In genomic region chrIV:7846386-7846785, ce11 we compare ENCODE assay signal across 4 worm cellular contexts.
TF ChIP-seq lines count a peak whose summit lies in the region.

Gene C06A6.2, plus strand, starts transcription at chrIV:7846622.

TF ChIP-seq in whole organism, L1 larva, 84 proteins besides CTCF, POLR2A, EP300 and RAD21 (continues in another document):
- TF ChIP-seq swsn-7 (tag; optimal IDR thresholded peaks at IDR 0.05; lab: Kevin White, UChicago) (no peak), nhr-237 (tag; optimal IDR thresholded peaks at IDR 0.05; lab: Kevin White, UChicago) (no peak), aha-1 (tag; optimal IDR thresholded peaks at IDR 0.05; lab: Kevin White, UChicago) (no peak), dpl-1 (GFP tag; optimal IDR thresholded peaks at IDR 0.05; lab: Kevin White, UChicago) (peak in 2 of 3 experiments; percentile 44 to 64), skn-1 (tag; optimal IDR thresholded peaks at IDR 0.05; lab: Kevin White, UChicago) (no peak), sptf-1 (tag; optimal IDR thresholded peaks at IDR 0.05; lab: Kevin White, UChicago) (no peak), lin-35 (GFP tag; optimal IDR thresholded peaks at IDR 0.05; lab: Kevin White, UChicago) (peak in 1 of 2 experiments; percentile 54), mdl-1 (tag; optimal IDR thresholded peaks at IDR 0.05; lab: Kevin White, UChicago) (no peak), nhr-20 (tag; optimal IDR thresholded peaks at IDR 0.05; lab: Kevin White, UChicago) (no peak), blmp-1 (tag; optimal IDR thresholded peaks at IDR 0.05; lab: Kevin White, UChicago) (peak; percentile 3), efl-1 (optimal IDR thresholded peaks at IDR 0.05; lab: Kevin White, UChicago) (peak; percentile 36 to 51), efl-1 (GFP tag; optimal IDR thresholded peaks at IDR 0.05 in 1 of 2; lab: Kevin White, UChicago) (peak; percentile 59 to 92), ztf-4 (tag; optimal IDR thresholded peaks at IDR 0.05; lab: Kevin White, UChicago) (no peak), ets-5 (GFP tag; IDR thresholded peaks at IDR 0.05; lab: Robert Waterston, UW) (no peak), ceh-88 (GFP tag; IDR thresholded peaks at IDR 0.05; lab: Robert Waterston, UW) (no peak), C04F5.9 (tag; optimal IDR thresholded peaks at IDR 0.05; lab: Kevin White, UChicago) (no peak), C34B4.2 (tag; optimal IDR thresholded peaks at IDR 0.05; lab: Kevin White, UChicago) (no peak), unc-30 (tag; optimal IDR thresholded peaks at IDR 0.05; lab: Kevin White, UChicago) (no peak), lin-13 (GFP tag; optimal IDR thresholded peaks at IDR 0.05; lab: Kevin White, UChicago) (no peak), hlh-17 (GFP tag; optimal IDR thresholded peaks at IDR 0.05; lab: Kevin White, UChicago; ENCODE audit: borderline replicate concordance) (no peak), snpc-4 (tag; optimal IDR thresholded peaks at IDR 0.05; lab: Kevin White, UChicago) (no peak), sup-37 (GFP tag; optimal IDR thresholded peaks at IDR 0.05; lab: Kevin White, UChicago) (no peak), pqm-1 (tag; optimal IDR thresholded peaks at IDR 0.05; lab: Kevin White, UChicago) (no peak), dsc-1 (tag; optimal IDR thresholded peaks at IDR 0.05; lab: Kevin White, UChicago) (no peak)

TF ChIP-seq in whole organism, L2 larva, 48 proteins besides CTCF, POLR2A, EP300 and RAD21:
- TF ChIP-seq nhr-129 (tag; optimal IDR thresholded peaks at IDR 0.05; lab: Kevin White, UChicago) = no peak
- peak; percentile 14 for TF ChIP-seq unc-55 (GFP tag; optimal IDR thresholded peaks at IDR 0.05; lab: Kevin White, UChicago)

TF ChIP-seq in whole organism, L3 larva, 47 proteins besides CTCF, POLR2A, EP300 and RAD21:
- TF ChIP-seq nhr-76 (tag; optimal IDR thresholded peaks at IDR 0.05; lab: Kevin White, UChicago) (no peak), nfya-1 (tag; optimal IDR thresholded peaks at IDR 0.05; lab: Kevin White, UChicago; ENCODE audit: insufficient read depth) (peak; percentile 0)

TF ChIP-seq in whole organism, L4 larva, 104 proteins besides CTCF, POLR2A, EP300 and RAD21:
- TF ChIP-seq zip-11 (GFP tag; IDR thresholded peaks at IDR 0.05; lab: Robert Waterston, UW) = no peak
- peak; percentile 29 for TF ChIP-seq mes-2 (tag; optimal IDR thresholded peaks at IDR 0.05; lab: Kevin White, UChicago; ENCODE audit: poor library complexity, severe bottlenecking)
- peak; percentile 3 for TF ChIP-seq hlh-30 (tag; optimal IDR thresholded peaks at IDR 0.05; lab: Kevin White, UChicago; ENCODE audit: insufficient read depth)
- TF ChIP-seq F49E8.2 (tag; optimal IDR thresholded peaks at IDR 0.05; lab: Kevin White, UChicago; ENCODE audit: borderline replicate concordance) = no peak
- no peak for TF ChIP-seq saeg-2 (GFP tag; IDR thresholded peaks at IDR 0.05; lab: Robert Waterston, UW)

Comparison
In these comparisons a context has a peak if more than half of its experiments do, and no peak if none do; other contexts are left out.
1. Of the 29 proteins assayed by ChIP-seq in both whole organism, L4 larva and whole organism, L1 larva: peak only in whole organism, L4 larva: none; only in whole organism, L1 larva: dpl-1 and mep-1; in both: none; in neither: 27.